Fruit fly (Drosophila melanogaster): ENCODE results near the gene hiw.

hiw gene

DNA sequence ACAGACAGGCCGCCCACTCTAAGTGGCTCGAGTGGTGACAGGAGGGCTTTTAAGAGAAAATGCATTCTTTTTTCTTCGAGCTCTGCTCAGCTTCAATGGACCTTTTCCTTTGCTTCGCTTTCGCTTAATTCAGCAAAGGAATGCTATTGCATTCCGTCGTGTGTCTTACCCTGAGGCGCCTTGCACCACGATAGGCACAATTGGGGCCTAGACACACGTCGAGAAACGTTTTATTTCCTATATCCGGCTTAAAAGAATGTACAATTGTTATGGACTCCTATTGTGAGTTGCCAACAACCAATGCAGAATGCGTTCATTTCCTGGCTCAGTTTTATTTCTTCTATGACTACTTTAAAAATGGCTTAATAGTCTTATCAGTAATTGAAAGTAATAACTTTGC, 27.9 kb upstream of the hiw start:
- TF ChIP-seq CG4424 (GFP tag; optimal IDR thresholded peaks at IDR 0.05) (no peak), CG15696 (tag; optimal IDR thresholded peaks at IDR 0.05) (peak; percentile 1), HLH4C (GFP tag; IDR thresholded peaks at IDR 0.05; ENCODE audit: partially characterized antibody) (0 out of 3 replicates have a peak, but pooled peaks have one; percentile 8), CG4707 (GFP tag; optimal IDR thresholded peaks at IDR 0.05) (no peak), CG18011 (GFP tag; optimal IDR thresholded peaks at IDR 0.05) (no peak), Dip3 (GFP tag; optimal IDR thresholded peaks at IDR 0.05) (no peak), pnt (GFP tag; optimal IDR thresholded peaks at IDR 0.05) (no peak), CG32767 (GFP tag; IDR thresholded peaks at IDR 0.05) (no peak), BtbVII (GFP tag; optimal IDR thresholded peaks at IDR 0.05) (no peak), Elba2 (GFP tag; optimal IDR thresholded peaks at IDR 0.05) (no peak), Ets97D (GFP tag; optimal IDR thresholded peaks at IDR 0.05) (peak; percentile 6), CG13894 (tag; optimal IDR thresholded peaks at IDR 0.05) (no peak), Mes4 (GFP tag; optimal IDR thresholded peaks at IDR 0.05) (no peak), exex (tag; optimal IDR thresholded peaks at IDR 0.05) (no peak), salm (tag; optimal IDR thresholded peaks at IDR 0.05) (no peak), nom (GFP tag; optimal IDR thresholded peaks at IDR 0.05) (no peak), nerfin-1 (tag; optimal IDR thresholded peaks at IDR 0.05) (peak; percentile 1), CG18262 (tag; optimal IDR thresholded peaks at IDR 0.05) (no peak), CG30020 (tag; optimal IDR thresholded peaks at IDR 0.05) (peak; percentile 22), Lhr (GFP tag; optimal IDR thresholded peaks at IDR 0.05) (no peak), CG7271 (tag; optimal IDR thresholded peaks at IDR 0.05) (peak; percentile 6), hkb (optimal IDR thresholded peaks at IDR 0.05) (no peak), hkb (GFP tag; IDR thresholded peaks at IDR 0.05) (no peak), kay (GFP tag; optimal IDR thresholded peaks at IDR 0.05) (no peak), pita (GFP tag; optimal IDR thresholded peaks at IDR 0.05) (no peak), CG3065 (GFP tag; optimal IDR thresholded peaks at IDR 0.05) (no peak), zen (tag; optimal IDR thresholded peaks at IDR 0.05) (peak; percentile 55), phol (tag; optimal IDR thresholded peaks at IDR 0.05) (peak; percentile 6), CG11723 (GFP tag; optimal IDR thresholded peaks at IDR 0.05) (no peak), stwl (tag; optimal IDR thresholded peaks at IDR 0.05) (peak; percentile 83), CG2875 (GFP tag; optimal IDR thresholded peaks at IDR 0.05) (no peak), CG3847 (GFP tag; IDR thresholded peaks at IDR 0.05) (no peak), CG18764 (GFP tag; optimal IDR thresholded peaks at IDR 0.05) (peak; percentile 96)

DNA sequence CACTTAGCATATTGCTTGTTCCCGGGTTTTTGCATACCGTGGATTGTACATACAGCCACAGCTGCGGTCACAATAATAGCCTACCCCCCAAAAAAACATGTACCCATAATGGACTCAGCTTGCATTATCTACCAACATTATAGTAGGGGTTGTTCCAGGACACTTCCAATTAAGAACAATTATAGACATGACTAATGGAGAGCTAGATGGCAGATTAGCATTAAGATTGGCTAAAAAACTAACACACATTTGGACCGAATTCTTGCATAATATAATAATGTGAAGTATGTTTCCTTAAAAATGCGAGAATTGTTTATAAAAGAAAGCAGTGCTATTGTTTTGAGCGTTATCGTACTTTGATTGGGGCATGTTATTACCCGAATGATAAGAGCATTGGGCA, 27.1 kb upstream of the hiw start:
- TF ChIP-seq Meics (GFP tag; optimal IDR thresholded peaks at IDR 0.05): peak; percentile 4
- peak; percentile 68 for TF ChIP-seq sens (GFP tag)
- peak; percentile 30 for TF ChIP-seq Hmr (GFP tag; optimal IDR thresholded peaks at IDR 0.05)
- no peak for TF ChIP-seq CG1647 (GFP tag; optimal IDR thresholded peaks at IDR 0.05)
- 0 out of 2 replicates have a peak, but pooled peaks have one; percentile 11 for TF ChIP-seq esg (GFP tag; conservative IDR thresholded peaks at IDR 0.05)
- peak; percentile 19 for TF ChIP-seq CG7556 (GFP tag; optimal IDR thresholded peaks at IDR 0.05)
- peak; percentile 7 for TF ChIP-seq CG13894 (tag; optimal IDR thresholded peaks at IDR 0.05)
- no peak for TF ChIP-seq CG12299 (tag; optimal IDR thresholded peaks at IDR 0.05)
- TF ChIP-seq sna (GFP tag; IDR thresholded peaks at IDR 0.05; ENCODE audit: partially characterized antibody): no peak
- TF ChIP-seq gem (tag; optimal IDR thresholded peaks at IDR 0.05): peak; percentile 23
- peak; percentile 12 for TF ChIP-seq Hsf (GFP tag; optimal IDR thresholded peaks at IDR 0.05)
- peak; percentile 2 for TF ChIP-seq CG18599 (GFP tag; optimal IDR thresholded peaks at IDR 0.05)
- peak; percentile 3 for TF ChIP-seq HmgZ (tag; optimal IDR thresholded peaks at IDR 0.05)
- TF ChIP-seq so (GFP tag; IDR thresholded peaks at IDR 0.05): no peak
- 0 out of 2 replicates have a peak, but pooled peaks have one; percentile 7 for TF ChIP-seq CG5953 (GFP tag; IDR thresholded peaks at IDR 0.05)
- TF ChIP-seq CG2120 (GFP tag; optimal IDR thresholded peaks at IDR 0.05): peak; percentile 18
- TF ChIP-seq lab (GFP tag; optimal IDR thresholded peaks at IDR 0.05): peak; percentile 19
